Fruit fly (Drosophila melanogaster) whole organism, wandering third instar larva: ENCODE results near the gene CG42673.

Source experiments
- Abd-B ChIP-seq: fragments of >200 bp; optimal IDR thresholded peaks from 2 replicates; lab custom pipeline; 2017; ENCODE audit warnings: missing biosample characterization, missing genetic modification characterization
- CG32264 ChIP-seq: fragments of 200-800 bp; sonication (Bioruptor generic); optimal IDR thresholded peaks from 2 replicates; lab custom pipeline; 2016; ENCODE audit warnings: missing biosample characterization, missing genetic modification characterization
- CG9705 ChIP-seq: fragments of 200-800 bp; sonication (Bioruptor generic); optimal IDR thresholded peaks from 2 replicates; lab custom pipeline; 2018; ENCODE audit warnings: missing biosample characterization, mild to moderate bottlenecking, missing genetic modification characterization
- CrebA ChIP-seq: fragments of 200-800 bp; sonication (Bioruptor generic); optimal IDR thresholded peaks from 2 replicates; lab custom pipeline; 2016; ENCODE audit warnings: missing biosample characterization, mild to moderate bottlenecking, missing genetic modification characterization, borderline replicate concordance
- Dfd ChIP-seq: fragments of >200 bp; optimal IDR thresholded peaks from 2 replicates; lab custom pipeline; 2017; ENCODE audit warnings: missing biosample characterization, missing genetic modification characterization
- Dif ChIP-seq: fragments of 200-275, 200-300 bp; sonication (Bioruptor generic); optimal IDR thresholded peaks from 2 replicates; lab custom pipeline; 2018; ENCODE audit warnings: missing biosample characterization, missing genetic modification characterization; ENCODE audit not compliant: partially characterized antibody
- GATAd ChIP-seq: sonication (Bioruptor generic); optimal IDR thresholded peaks from 2 replicates; lab custom pipeline; 2016; ENCODE audit warnings: missing biosample characterization, missing genetic modification characterization
- HLH106 ChIP-seq: fragments of 200-800 bp; optimal IDR thresholded peaks from 3 replicates; lab custom pipeline; 2019; ENCODE audit warnings: missing biosample characterization, mild to moderate bottlenecking, missing genetic modification characterization, moderate library complexity
- Hnf4 ChIP-seq: fragments of 200-800 bp; sonication (Bioruptor generic); optimal IDR thresholded peaks from 2 replicates; lab custom pipeline; 2016; ENCODE audit warnings: missing biosample characterization, mild to moderate bottlenecking, missing genetic modification characterization
- Hr78 ChIP-seq: fragments of >200 bp; optimal IDR thresholded peaks from 2 replicates; lab custom pipeline; 2017; ENCODE audit warnings: missing biosample characterization, missing genetic modification characterization
- Hr83 ChIP-seq: fragments of 200-300 bp; sonication (Bioruptor generic); optimal IDR thresholded peaks from 2 replicates; lab custom pipeline; 2016; ENCODE audit warnings: missing biosample characterization, mild to moderate bottlenecking, missing genetic modification characterization, moderate library complexity; ENCODE audit not compliant: poor library complexity, severe bottlenecking
- Mio ChIP-seq: sonication (Bioruptor generic); optimal IDR thresholded peaks from 2 replicates; lab custom pipeline; 2016; ENCODE audit warnings: missing biosample characterization, missing genetic modification characterization
- Myc ChIP-seq: fragments of >200 bp; optimal IDR thresholded peaks from 2 replicates; lab custom pipeline; 2017
- N ChIP-seq: fragments of >200 bp; optimal IDR thresholded peaks from 2 replicates; lab custom pipeline; 2018; ENCODE audit warnings: missing biosample characterization, missing external identifiers, missing genetic modification characterization
- OdsH ChIP-seq: fragments of 200-800 bp; sonication (Bioruptor generic); optimal IDR thresholded peaks from 2 replicates; lab custom pipeline; 2016; ENCODE audit warnings: missing biosample characterization, mild to moderate bottlenecking, missing genetic modification characterization
- Rel ChIP-seq, 2 experiments: fragments of 200-800 bp; sonication (Bioruptor generic) in 1 of 2; optimal IDR thresholded peaks; 2 replicates in 1 of 2; 3 replicates in 1 of 2; lab custom pipeline; 2016 to 2019; ENCODE audit warnings: mild to moderate bottlenecking in 2 of 2, missing biosample characterization in 2 of 2, missing genetic modification characterization in 2 of 2, moderate library complexity in 1 of 2
- Sp1 ChIP-seq: fragments of 200-800 bp; sonication (Bioruptor generic); optimal IDR thresholded peaks from 3 replicates; lab custom pipeline; 2019; ENCODE audit warnings: missing biosample characterization, mild to moderate bottlenecking, missing genetic modification characterization, moderate library complexity
- Vsx2 ChIP-seq: fragments of 200-300, 225-300 bp; sonication (Bioruptor generic); optimal IDR thresholded peaks from 2 replicates; lab custom pipeline; 2018; ENCODE audit warnings: missing biosample characterization, missing genetic modification characterization; ENCODE audit not compliant: partially characterized antibody
- br ChIP-seq: fragments of 200-800 bp; sonication (Bioruptor generic); optimal IDR thresholded peaks from 2 replicates; lab custom pipeline; 2016; ENCODE audit warnings: missing biosample characterization, missing genetic modification characterization
- brk ChIP-seq: fragments of 200-800 bp; sonication (Bioruptor generic); optimal IDR thresholded peaks from 2 replicates; lab custom pipeline; 2016; ENCODE audit warnings: missing biosample characterization, mild to moderate bottlenecking, missing genetic modification characterization
- dl ChIP-seq, 2 experiments: fragments of 175-275, 200-275 bp in 1 of 2; fragments of 200-275 bp in 1 of 2; sonication (Bioruptor generic); optimal IDR thresholded peaks; lab custom pipeline; 2018; ENCODE audit warnings: mild to moderate bottlenecking in 2 of 2, missing biosample characterization in 2 of 2, missing genetic modification characterization in 2 of 2, moderate library complexity in 2 of 2; ENCODE audit not compliant: partially characterized antibody in 2 of 2, insufficient read depth in 1 of 2
- dmrt93B ChIP-seq: fragments of 200-800 bp; sonication (Bioruptor generic); optimal IDR thresholded peaks from 2 replicates; lab custom pipeline; 2018; ENCODE audit warnings: missing biosample characterization, mild to moderate bottlenecking, missing genetic modification characterization
- dsf ChIP-seq: sonication (Bioruptor generic); optimal IDR thresholded peaks from 2 replicates; lab custom pipeline; 2016; ENCODE audit warnings: missing biosample characterization, missing genetic modification characterization, borderline replicate concordance
- ey ChIP-seq: fragments of 200-800 bp; sonication (Bioruptor generic); optimal IDR thresholded peaks from 2 replicates; lab custom pipeline; 2016; ENCODE audit warnings: missing biosample characterization, missing genetic modification characterization
- foxo ChIP-seq, 2 experiments: fragments of 200-800 bp; sonication (Bioruptor generic); optimal IDR thresholded peaks; 2 replicates in 1 of 2; 3 replicates in 1 of 2; lab custom pipeline; 2016 to 2017; ENCODE audit warnings: missing biosample characterization in 2 of 2, missing genetic modification characterization in 2 of 2
- fru ChIP-seq: fragments of 200-800 bp; sonication (Bioruptor generic); optimal IDR thresholded peaks from 3 replicates; lab custom pipeline; 2016; ENCODE audit warnings: missing biosample characterization, mild to moderate bottlenecking, missing genetic modification characterization
- h ChIP-seq: fragments of 200-800 bp; sonication (Bioruptor generic); optimal IDR thresholded peaks from 3 replicates; lab custom pipeline; 2016; ENCODE audit warnings: missing biosample characterization, mild to moderate bottlenecking, missing genetic modification characterization
- jim ChIP-seq: fragments of 175-275, 200-325 bp; sonication (Bioruptor generic); optimal IDR thresholded peaks from 2 replicates; lab custom pipeline; 2016; ENCODE audit warnings: missing biosample characterization, mild to moderate bottlenecking, missing genetic modification characterization
- lola ChIP-seq: fragments of >200 bp; optimal IDR thresholded peaks from 2 replicates; lab custom pipeline; 2017; ENCODE audit warnings: missing biosample characterization, missing genetic modification characterization
- pan ChIP-seq: fragments of >200 bp; optimal IDR thresholded peaks from 2 replicates; lab custom pipeline; 2017
- psq ChIP-seq: fragments of 200-800 bp; sonication (Bioruptor generic); optimal IDR thresholded peaks from 3 replicates; lab custom pipeline; 2017; ENCODE audit warnings: missing biosample characterization, mild to moderate bottlenecking, missing genetic modification characterization, moderate library complexity
- rgr ChIP-seq: fragments of 200-800 bp; sonication (Bioruptor generic); optimal IDR thresholded peaks from 3 replicates; lab custom pipeline; 2016; ENCODE audit warnings: missing biosample characterization, mild to moderate bottlenecking, missing genetic modification characterization
- sage ChIP-seq: fragments of 200-800 bp; sonication (Bioruptor generic); optimal IDR thresholded peaks from 2 replicates; lab custom pipeline; 2016; ENCODE audit warnings: missing biosample characterization, mild to moderate bottlenecking, missing genetic modification characterization
- sv ChIP-seq: fragments of 200-800 bp; sonication (Bioruptor generic); optimal IDR thresholded peaks from 3 replicates; lab custom pipeline; 2016; ENCODE audit warnings: missing biosample characterization, missing genetic modification characterization
- tai ChIP-seq: sonication (Bioruptor generic); optimal IDR thresholded peaks from 2 replicates; lab custom pipeline; 2016; ENCODE audit warnings: missing biosample characterization, missing genetic modification characterization
- usp ChIP-seq: fragments of >200 bp; optimal IDR thresholded peaks from 2 replicates; lab custom pipeline; 2017; ENCODE audit warnings: missing biosample characterization, missing genetic modification characterization
- woc ChIP-seq: sonication (Bioruptor generic); optimal IDR thresholded peaks from 2 replicates; lab custom pipeline; 2016; ENCODE audit warnings: missing biosample characterization, mild to moderate bottlenecking, missing genetic modification characterization

The CG42673 gene

DNA sequence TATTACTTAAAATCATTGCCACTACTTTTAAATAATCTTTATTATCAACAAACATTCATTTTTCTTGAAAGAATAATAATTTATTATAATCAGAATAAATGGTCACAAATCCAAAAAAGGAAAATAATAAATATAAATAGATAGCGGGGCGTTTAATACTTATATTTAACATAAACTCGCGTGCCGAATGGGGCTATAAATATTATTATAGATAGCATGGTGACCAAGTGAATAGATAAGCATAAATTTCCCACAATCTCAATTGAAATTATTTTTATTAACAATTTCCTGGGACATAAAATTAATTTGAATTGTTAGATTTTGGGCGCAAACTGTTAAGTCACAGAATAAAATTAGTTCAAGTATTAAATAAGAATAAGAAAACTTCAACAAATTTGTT, 40.6 kb upstream of the CG42673 start:
- TF ChIP-seq fru (GFP tag; lab: Kevin White, UChicago) (no peak), Dif (GFP tag; lab: Kevin White, UChicago) (no peak), Mio (no peak), tai (GFP tag; lab: Kevin White, UChicago) (no peak), br (GFP tag; lab: Kevin White, UChicago) (no peak), ey (GFP tag; lab: Kevin White, UChicago) (no peak), sv (GFP tag; lab: Kevin White, UChicago) (no peak), sage (GFP tag; lab: Kevin White, UChicago) (no peak), Dfd (GFP tag; lab: Kevin White, UChicago) (no peak), CG32264 (GFP tag; lab: Kevin White, UChicago) (no peak), CrebA (GFP tag; lab: Kevin White, UChicago) (no peak), Abd-B (GFP tag; lab: Kevin White, UChicago) (no peak), Rel (GFP tag; optimal IDR thresholded peaks at IDR 0.05; lab: Kevin White, UChicago) (no peak), Rel (tag; optimal IDR thresholded peaks at IDR 0.05; lab: Kevin White, UChicago) (no peak), usp (GFP tag; lab: Kevin White, UChicago) (no peak), Vsx2 (no peak), foxo (GFP tag; optimal IDR thresholded peaks at IDR 0.05; lab: Kevin White, UChicago) (no peak), Hr83 (no peak)

DNA sequence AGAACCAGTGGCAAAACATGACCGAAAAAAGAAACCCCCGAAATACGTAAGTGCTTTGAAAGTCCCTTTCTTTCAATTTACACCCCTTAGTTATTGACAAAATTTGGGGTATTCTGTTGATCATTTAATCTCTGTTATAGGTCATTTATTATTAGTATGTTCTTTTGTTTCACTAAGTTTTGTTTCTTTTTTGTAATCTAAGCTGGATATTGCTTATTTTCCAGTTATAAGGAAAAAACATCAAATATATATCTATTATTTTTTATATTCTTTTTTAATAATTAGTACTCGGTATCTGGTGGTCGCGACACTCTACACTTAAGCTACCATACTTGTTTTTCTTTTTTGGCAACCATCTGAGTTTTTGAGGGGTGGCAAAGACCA, 38.4 kb upstream of the CG42673 start:
- TF ChIP-seq pan (lab: Kevin White, UChicago) (peak; percentile 46), Hr78 (GFP tag; lab: Kevin White, UChicago) (no peak), usp (GFP tag; lab: Kevin White, UChicago) (no peak), Rel (GFP tag; optimal IDR thresholded peaks at IDR 0.05; lab: Kevin White, UChicago) (no peak), Rel (tag; optimal IDR thresholded peaks at IDR 0.05; lab: Kevin White, UChicago) (peak; percentile 87), ey (GFP tag; lab: Kevin White, UChicago) (no peak), Sp1 (GFP tag; lab: Kevin White, UChicago) (peak; percentile 71), foxo (GFP tag; optimal IDR thresholded peaks at IDR 0.05; lab: Kevin White, UChicago) (peak in 1 of 2 experiments; percentile 62), N (no peak), Hnf4 (GFP tag; lab: Kevin White, UChicago) (peak; percentile 3), lola (GFP tag; lab: Kevin White, UChicago) (no peak), h (GFP tag; lab: Kevin White, UChicago) (peak; percentile 15), woc (GFP tag; lab: Kevin White, UChicago) (peak; percentile 57), dmrt93B (no peak), jim (GFP tag; lab: Kevin White, UChicago) (no peak), dl (GFP tag; optimal IDR thresholded peaks at IDR 0.05; lab: Kevin White, UChicago; ENCODE audit: insufficient read depth in 1 of 2, partially characterized antibody in 2 of 2) (no peak), HLH106 (peak; percentile 58), Vsx2 (no peak), CrebA (GFP tag; lab: Kevin White, UChicago) (no peak), GATAd (GFP tag; lab: Kevin White, UChicago) (no peak), brk (GFP tag; lab: Kevin White, UChicago) (no peak), Mio (no peak), br (GFP tag; lab: Kevin White, UChicago) (peak; percentile 47), OdsH (GFP tag; lab: Kevin White, UChicago) (peak; percentile 16), psq (GFP tag; lab: Kevin White, UChicago) (peak; percentile 75), rgr (GFP tag; lab: Kevin White, UChicago) (peak; percentile 31), CG9705 (GFP tag; lab: Kevin White, UChicago) (no peak), dsf (GFP tag; lab: Kevin White, UChicago) (no peak), Myc (no peak), Abd-B (GFP tag; lab: Kevin White, UChicago) (no peak), fru (GFP tag; lab: Kevin White, UChicago) (peak; percentile 77)
